Worm (Caenorhabditis elegans): Measurements from ENCODE around the gene C54C6.7.

Gene C54C6.7

DNA sequence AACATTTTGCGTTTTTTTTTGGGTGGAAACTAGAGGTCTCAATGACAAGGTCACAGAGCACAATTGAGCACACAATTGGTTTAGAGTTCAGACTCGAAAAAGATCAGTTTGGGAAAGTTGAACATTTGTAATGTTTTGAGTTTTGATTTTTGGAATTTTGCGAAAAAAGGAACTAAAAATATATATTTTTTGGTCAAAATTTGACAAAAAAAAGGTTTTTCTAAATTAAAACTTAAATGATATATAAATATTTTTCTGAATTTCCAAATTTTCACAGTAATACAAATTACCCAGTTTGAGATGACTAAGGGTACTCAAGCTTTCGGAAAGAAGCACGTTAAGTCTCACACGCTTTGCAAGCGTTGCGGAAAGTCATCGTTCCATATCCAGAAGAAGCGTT is 17.9 kb downstream of the C54C6.7 start, which contains the start of gene rpl-37:
rpl-37 (plus strand) TSS at position 301 of the 400 bp plus-strand sequence.
- TF ChIP-seq unc-98 (GFP tag; IDR thresholded peaks at IDR 0.05) (no peak), lin-14 (GFP tag; optimal IDR thresholded peaks at IDR 0.05) (no peak), C16A3.4 (tag; optimal IDR thresholded peaks at IDR 0.05) (no peak), nhr-77 (tag; optimal IDR thresholded peaks at IDR 0.05) (no peak), fos-1 (tag; optimal IDR thresholded peaks at IDR 0.05) (no peak), elt-2 (tag; optimal IDR thresholded peaks at IDR 0.05) (no peak), mdl-1 (tag; optimal IDR thresholded peaks at IDR 0.05) (no peak), lsy-2 (tag; optimal IDR thresholded peaks at IDR 0.05) (no peak), nhr-85 (tag) (no peak), ztf-4 (tag; optimal IDR thresholded peaks at IDR 0.05) (no peak), ceh-88 (GFP tag; IDR thresholded peaks at IDR 0.05) (no peak), F16B12.6 (tag; optimal IDR thresholded peaks at IDR 0.05) (no peak), pag-3 (tag; optimal IDR thresholded peaks at IDR 0.05; ENCODE audit: borderline replicate concordance, insufficient read depth) (no peak), ets-5 (GFP tag; IDR thresholded peaks at IDR 0.05) (no peak), efl-1 (optimal IDR thresholded peaks at IDR 0.05) (no peak), efl-1 (GFP tag; optimal IDR thresholded peaks at IDR 0.05 in 1 of 2) (no peak), nhr-90 (tag; optimal IDR thresholded peaks at IDR 0.05; ENCODE audit: poor library complexity) (no peak), mef-2 (tag; optimal IDR thresholded peaks at IDR 0.05) (no peak), ama-1 (optimal IDR thresholded peaks at IDR 0.05) (no peak), mep-1 (tag; optimal IDR thresholded peaks at IDR 0.05) (no peak)

DNA sequence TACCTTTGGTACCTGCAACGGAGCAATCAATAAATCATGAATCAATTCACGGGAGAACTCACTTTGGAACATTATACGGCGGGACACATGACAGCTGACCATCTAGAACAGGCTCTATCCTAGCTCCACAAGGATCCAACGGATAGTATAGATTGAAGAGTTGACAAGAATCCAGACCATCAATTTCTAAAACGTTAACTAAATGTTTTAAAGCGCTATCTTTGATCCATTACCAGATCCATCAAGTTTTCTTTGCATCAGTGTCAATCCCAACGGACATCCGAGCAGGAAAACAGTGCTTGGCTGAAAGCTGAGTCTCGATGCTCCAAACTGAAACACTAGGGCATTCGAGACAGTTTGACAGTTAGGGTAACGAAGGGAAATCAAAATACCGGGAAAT is 22.9 kb downstream of the C54C6.7 start:
- TF ChIP-seq swsn-7 (tag; optimal IDR thresholded peaks at IDR 0.05) (no peak), mdl-1 (tag; optimal IDR thresholded peaks at IDR 0.05) (no peak), hlh-4 (tag; optimal IDR thresholded peaks at IDR 0.05) (no peak), efl-1 (optimal IDR thresholded peaks at IDR 0.05) (no peak), efl-1 (GFP tag; optimal IDR thresholded peaks at IDR 0.05 in 1 of 2) (peak in 1 of 2 experiments; percentile 49)

DNA sequence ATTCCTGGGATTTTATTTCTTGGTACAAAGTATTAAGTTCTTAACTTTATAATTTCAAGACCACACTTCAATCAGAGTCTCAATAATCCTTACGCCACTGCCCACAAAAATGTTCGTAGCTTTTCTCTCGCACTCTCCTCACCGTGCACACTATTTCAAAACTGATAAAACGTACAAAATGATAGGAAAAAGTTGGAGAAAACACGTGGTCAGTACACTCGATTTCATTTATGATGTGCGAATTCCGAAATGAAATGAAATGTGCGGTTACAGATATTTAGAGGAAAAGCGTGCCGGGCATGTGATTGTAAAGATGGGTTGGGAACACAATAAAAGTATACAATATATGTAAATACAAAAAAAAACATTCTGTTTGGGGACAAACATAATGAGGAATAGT is 25.8 kb downstream of the C54C6.7 start:
- TF ChIP-seq nhr-71 (tag; optimal IDR thresholded peaks at IDR 0.05) (peak; percentile 27), snu-23 (GFP tag; optimal IDR thresholded peaks at IDR 0.05) (peak; percentile 18), blmp-1 (tag; optimal IDR thresholded peaks at IDR 0.05) (peak; percentile 71), hlh-17 (GFP tag; optimal IDR thresholded peaks at IDR 0.05; ENCODE audit: borderline replicate concordance) (no peak), nhr-20 (tag; optimal IDR thresholded peaks at IDR 0.05) (peak; percentile 25), lin-15B (tag; optimal IDR thresholded peaks at IDR 0.05) (no peak), mdl-1 (tag; optimal IDR thresholded peaks at IDR 0.05) (peak in 1 of 2 experiments; percentile 56), egl-27 (tag; optimal IDR thresholded peaks at IDR 0.05) (no peak), elt-2 (tag; optimal IDR thresholded peaks at IDR 0.05) (peak; percentile 76), lin-14 (GFP tag; optimal IDR thresholded peaks at IDR 0.05) (peak; percentile 10), isw-1 (GFP tag; IDR thresholded peaks at IDR 0.05) (no peak), lin-35 (GFP tag; optimal IDR thresholded peaks at IDR 0.05) (peak in 1 of 2 experiments; percentile 44), nhr-90 (tag; optimal IDR thresholded peaks at IDR 0.05; ENCODE audit: poor library complexity) (peak; percentile 11)

DNA sequence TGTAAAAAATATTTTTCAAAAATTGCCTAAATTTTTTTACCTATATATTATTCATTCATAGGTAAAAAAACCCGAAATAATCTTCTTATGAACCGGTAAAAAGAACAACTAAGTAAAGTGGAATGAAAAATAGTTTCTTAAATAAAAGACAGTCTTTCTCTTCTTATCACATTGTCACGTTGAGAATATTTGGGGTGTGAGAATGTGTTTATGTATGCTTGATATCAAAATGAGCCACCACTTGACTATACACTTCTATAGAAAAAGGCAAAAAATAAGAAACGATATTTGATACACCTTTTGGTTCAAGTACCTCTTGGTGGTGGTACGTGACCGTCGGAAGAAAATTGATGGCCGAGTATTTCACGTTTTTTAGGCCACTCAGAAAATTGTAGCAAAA is 26.7 kb downstream of the C54C6.7 start, which contains the start of gene hmit-1.3:
hmit-1.3 (minus strand) TSS at position 103 of the 400 bp plus-strand sequence.
- peak in 1 of 2 experiments; percentile 9 for TF ChIP-seq lin-35 (GFP tag; optimal IDR thresholded peaks at IDR 0.05)
- TF ChIP-seq ceh-63 (GFP tag; optimal IDR thresholded peaks at IDR 0.05): no peak
- TF ChIP-seq jun-1 (tag; optimal IDR thresholded peaks at IDR 0.05): no peak

DNA sequence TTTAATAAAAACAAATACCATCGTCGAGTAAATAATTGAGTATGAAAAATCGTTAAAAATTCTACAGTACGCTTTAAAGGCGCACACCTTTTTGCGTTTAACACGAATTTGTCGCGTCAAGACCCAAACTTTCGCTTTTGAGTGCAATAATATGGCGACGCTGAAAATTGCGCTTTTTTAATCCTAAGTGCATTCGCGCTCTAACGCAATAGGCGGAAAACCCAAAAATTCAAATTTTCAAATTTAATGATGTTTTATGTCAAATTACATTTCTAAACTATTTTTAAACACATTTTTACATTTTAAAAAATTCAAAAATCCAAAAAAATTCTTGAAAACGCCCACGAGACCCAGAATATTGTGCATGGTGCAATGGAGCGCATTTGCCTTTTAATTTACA is 34.4 kb downstream of the C54C6.7 start:
- peak in 2 of 3 experiments; percentile 37 to 46 for TF ChIP-seq dpl-1 (GFP tag; optimal IDR thresholded peaks at IDR 0.05)
- no peak for TF ChIP-seq zip-4 (GFP tag; optimal IDR thresholded peaks at IDR 0.05)
- peak in 1 of 2 experiments; percentile 67 for TF ChIP-seq lin-35 (GFP tag; optimal IDR thresholded peaks at IDR 0.05)
- TF ChIP-seq efl-1 (optimal IDR thresholded peaks at IDR 0.05): peak; percentile 26 to 52
- TF ChIP-seq efl-1 (GFP tag; optimal IDR thresholded peaks at IDR 0.05 in 1 of 2): peak; percentile 48 to 96
